Worm (Caenorhabditis elegans): ENCODE measurements around the gene F26D2.13.
A peak's percentile ranks its signal among the peaks of the same experiment; 100 is the strongest.

F26D2.13 gene

DNA sequence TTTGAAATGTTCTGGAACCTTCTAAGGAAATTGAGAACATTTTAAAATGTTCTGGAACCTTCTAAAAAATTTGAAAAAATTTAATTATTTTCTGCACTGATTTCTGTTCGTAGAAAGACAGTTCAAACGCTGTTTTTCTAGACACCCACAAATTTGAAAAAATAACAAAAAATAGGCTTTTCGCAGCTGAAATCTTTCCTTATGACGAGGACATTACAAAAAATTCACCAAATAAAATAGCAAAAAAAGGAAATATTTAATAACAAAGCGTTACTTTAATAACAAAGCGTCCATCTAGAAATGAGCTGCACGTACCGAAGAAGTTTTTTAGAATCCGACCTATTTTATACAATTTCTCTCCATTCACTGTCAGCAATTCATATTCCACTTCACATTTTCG lies 8.2 kb upstream of the F26D2.13 start, which contains the start of gene srh-141:
Gene srh-141 (plus strand): TSS at position 301 of the 400 bp plus-strand sequence.
- TF ChIP-seq unc-62 (GFP tag; optimal IDR thresholded peaks at IDR 0.05 in 1 of 2) = peak in 1 of 2 experiments; percentile 60
- no peak for TF ChIP-seq unc-62 (tag; optimal IDR thresholded peaks at IDR 0.05)
- no peak for TF ChIP-seq R02D3.7 (tag; optimal IDR thresholded peaks at IDR 0.05)

DNA sequence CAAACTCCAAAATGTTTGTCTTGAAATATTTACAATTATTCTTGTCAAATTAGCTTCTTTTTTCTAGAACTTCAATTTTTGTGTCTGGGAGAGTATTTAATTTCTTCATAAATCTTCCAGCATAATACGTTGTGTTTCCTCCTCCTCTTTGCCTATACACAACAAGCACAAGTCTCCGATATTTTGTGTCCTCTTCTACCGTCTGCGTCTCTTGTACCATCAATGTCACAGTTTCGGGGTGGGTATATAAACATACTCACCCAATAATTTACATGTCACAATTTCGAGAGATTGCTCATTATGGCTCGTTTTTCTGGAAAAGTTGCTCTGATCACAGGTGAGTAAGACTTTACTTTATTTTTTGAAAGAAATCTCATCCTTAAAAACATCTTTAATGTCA lies 2.1 kb upstream of the F26D2.13 start, which contains the start of gene F26D2.15:
Gene F26D2.15 (plus strand): TSS at position 301 of the 400 bp plus-strand sequence.
- TF ChIP-seq hif-1 (tag; optimal IDR thresholded peaks at IDR 0.05) (no peak), ZK337.2 (GFP tag; IDR thresholded peaks at IDR 0.05) (no peak), unc-62 (GFP tag; optimal IDR thresholded peaks at IDR 0.05 in 1 of 2) (peak in 1 of 2 experiments; percentile 72), unc-62 (tag; optimal IDR thresholded peaks at IDR 0.05) (no peak)

DNA sequence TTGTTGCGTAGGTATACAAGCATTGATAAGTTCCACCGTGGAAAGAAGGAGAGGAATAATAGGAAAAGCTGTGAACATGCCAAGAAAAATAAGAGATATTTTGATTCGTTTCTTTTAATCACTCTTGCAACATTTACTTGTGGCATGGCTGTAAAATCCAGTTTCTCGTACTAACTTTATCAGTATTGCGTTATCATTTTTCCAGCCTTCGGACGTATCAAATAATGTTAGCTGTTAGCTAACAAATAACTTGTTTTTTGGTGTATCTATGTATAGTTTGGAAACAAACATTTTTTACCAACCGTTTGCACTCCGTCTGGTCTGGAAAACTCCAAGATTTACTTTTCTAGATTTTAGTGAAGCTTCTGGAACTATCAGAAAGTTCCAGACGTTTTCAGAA lies 1.9 kb downstream of the F26D2.13 start, which contains the start of gene clec-234:
Gene clec-234 (minus strand): TSS at position 101 of the 400 bp plus-strand sequence.
- TF ChIP-seq set-16 (GFP tag; IDR thresholded peaks at IDR 0.05) (no peak), Y75B8A.6 (GFP tag; IDR thresholded peaks at IDR 0.05) (no peak), pqm-1 (tag; optimal IDR thresholded peaks at IDR 0.05) (no peak), lin-13 (GFP tag; optimal IDR thresholded peaks at IDR 0.05) (no peak), nhr-41 (GFP tag; IDR thresholded peaks at IDR 0.05) (no peak), spr-3 (GFP tag; optimal IDR thresholded peaks at IDR 0.05) (no peak), mdl-1 (tag; optimal IDR thresholded peaks at IDR 0.05) (no peak), nhr-28 (tag; optimal IDR thresholded peaks at IDR 0.05) (no peak), hlh-30 (tag; optimal IDR thresholded peaks at IDR 0.05; ENCODE audit: insufficient read depth) (no peak), unc-39 (tag; optimal IDR thresholded peaks at IDR 0.05) (no peak), snpc-1.2 (GFP tag; IDR thresholded peaks at IDR 0.05) (no peak), tra-1 (GFP tag; IDR thresholded peaks at IDR 0.05) (no peak)

DNA sequence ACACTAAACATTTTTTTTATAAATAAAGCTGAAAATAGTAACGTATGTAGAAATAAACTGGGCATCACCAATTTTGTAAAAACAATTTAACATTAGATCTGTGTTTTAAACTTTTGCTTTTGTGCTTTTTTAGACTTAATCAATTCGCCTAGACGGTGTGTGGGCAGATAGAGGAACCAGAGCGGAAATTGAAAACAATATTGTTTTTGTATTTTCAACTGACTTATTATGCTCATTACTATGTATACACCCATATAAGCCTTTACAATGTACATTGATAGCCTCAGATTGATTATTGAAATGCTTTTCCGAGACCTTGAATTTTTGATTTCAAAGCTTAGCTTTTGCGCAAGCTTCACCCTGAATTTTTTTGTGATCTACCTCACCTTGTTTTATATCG lies 5.5 kb downstream of the F26D2.13 start, which contains the start of gene str-73:
Gene str-73 (plus strand): TSS at position 301 of the 400 bp plus-strand sequence.
- TF ChIP-seq spr-3 (GFP tag; optimal IDR thresholded peaks at IDR 0.05) = no peak
- TF ChIP-seq lir-3 (tag; optimal IDR thresholded peaks at IDR 0.05) = no peak
- no peak for TF ChIP-seq zag-1 (tag; optimal IDR thresholded peaks at IDR 0.05)
- no peak for TF ChIP-seq ztf-11 (tag; optimal IDR thresholded peaks at IDR 0.05)
- TF ChIP-seq egl-43 (GFP tag; IDR thresholded peaks at IDR 0.05) = no peak
- TF ChIP-seq aha-1 (tag) = no peak
- TF ChIP-seq snpc-1.2 (GFP tag; IDR thresholded peaks at IDR 0.05) = no peak

DNA sequence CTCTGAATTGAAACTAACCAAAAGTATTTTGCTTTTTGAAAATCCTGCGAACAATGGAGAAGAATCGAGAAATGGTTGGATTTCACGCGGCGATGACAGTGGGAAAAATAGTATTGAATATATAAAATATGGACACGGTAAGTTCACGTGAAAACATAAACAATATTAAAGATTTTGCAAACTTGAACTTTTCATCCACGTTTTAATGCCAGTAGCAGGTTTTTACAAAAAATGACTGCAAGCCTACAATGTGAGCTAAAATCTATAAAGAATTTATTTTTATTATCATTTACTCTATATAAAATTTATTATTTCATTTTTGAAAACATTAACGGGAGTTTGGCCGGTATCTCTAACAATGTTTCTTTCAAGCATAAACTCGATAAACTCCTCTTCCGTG lies 5.9 kb downstream of the F26D2.13 start, which contains the start of gene F26D2.10:
Gene F26D2.10 (minus strand): TSS at position 101 of the 400 bp plus-strand sequence.
- TF ChIP-seq cey-2 (tag; optimal IDR thresholded peaks at IDR 0.05; ENCODE audit: borderline replicate concordance, insufficient read depth) (no peak), tag-97 (GFP tag; IDR thresholded peaks at IDR 0.05) (no peak), pqm-1 (tag; optimal IDR thresholded peaks at IDR 0.05) (no peak), mxl-2 (GFP tag; conservative IDR thresholded peaks at IDR 0.05) (no peak), mes-2 (tag; optimal IDR thresholded peaks at IDR 0.05; ENCODE audit: poor library complexity, severe bottlenecking) (no peak), ceh-62 (tag; optimal IDR thresholded peaks at IDR 0.05) (no peak), lin-29 (GFP tag; IDR thresholded peaks at IDR 0.05) (no peak), nhr-76 (tag; optimal IDR thresholded peaks at IDR 0.05) (no peak), unc-62 (GFP tag; optimal IDR thresholded peaks at IDR 0.05 in 1 of 2) (no peak), unc-62 (tag; optimal IDR thresholded peaks at IDR 0.05) (no peak)

DNA sequence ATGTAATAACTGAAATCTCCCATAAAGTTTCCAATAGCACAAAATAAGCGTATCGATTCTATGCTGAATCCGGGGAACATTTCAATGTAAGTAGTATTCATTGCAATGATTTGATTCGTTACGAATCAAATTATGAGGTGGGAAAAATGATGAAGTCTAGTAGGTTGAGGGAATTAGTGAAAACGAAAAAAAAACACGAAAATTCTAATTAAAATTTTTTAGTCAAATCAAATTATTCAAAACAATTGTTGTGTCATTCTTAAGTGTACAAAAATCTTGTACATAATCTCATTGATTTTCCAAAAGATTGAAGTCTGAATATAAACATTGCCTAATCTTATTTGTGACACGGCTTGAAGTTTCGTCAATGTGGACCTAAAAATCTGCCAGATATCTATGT lies 11.0 kb downstream of the F26D2.13 start, which contains the start of gene srw-29:
Gene srw-29 (minus strand): TSS at position 101 of the 400 bp plus-strand sequence.
- TF ChIP-seq unc-130 (GFP tag; optimal IDR thresholded peaks at IDR 0.05) (no peak), php-3 (GFP tag; IDR thresholded peaks at IDR 0.05) (no peak), lim-7 (GFP tag; IDR thresholded peaks at IDR 0.05) (no peak)
